Fruit fly (Drosophila melanogaster): ENCODE results near the gene CG13282.

The CG13282 gene

DNA sequence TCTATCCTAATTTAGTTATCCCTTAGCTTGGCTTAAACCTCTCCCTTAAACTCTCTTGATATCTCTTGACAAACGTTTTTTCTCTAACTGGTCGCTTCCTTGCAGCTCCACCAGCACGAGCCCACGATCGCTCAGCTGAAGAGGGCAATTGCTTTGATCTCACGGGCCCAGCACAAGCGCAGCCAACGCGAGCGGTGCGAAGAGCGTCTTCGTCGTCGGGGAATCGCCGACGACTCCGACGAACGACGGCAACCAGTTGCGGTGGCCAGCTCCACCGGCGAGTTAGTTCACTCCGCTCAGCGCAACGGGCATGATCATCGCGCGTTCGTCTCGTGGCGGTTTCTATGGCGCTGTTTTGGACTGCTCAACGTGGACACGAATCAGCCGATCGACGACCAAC is 46.6 kb upstream of the CG13282 start:
- TF ChIP-seq MTF-1 (GFP tag; optimal IDR thresholded peaks at IDR 0.05; ENCODE audit: borderline replicate concordance) (no peak), MESR4 (GFP tag; optimal IDR thresholded peaks at IDR 0.05) (no peak), luna (GFP tag; optimal IDR thresholded peaks at IDR 0.05) (no peak), CrebB (tag; optimal IDR thresholded peaks at IDR 0.05) (no peak), sob (GFP tag; IDR thresholded peaks at IDR 0.05) (peak; percentile 21; the same call in 1 of the 2 replicates), CG34422 (GFP tag; IDR thresholded peaks at IDR 0.05) (peak; percentile 16; the same call in 1 of the 3 replicates), jumu (GFP tag; optimal IDR thresholded peaks at IDR 0.05) (no peak), Eip74EF (GFP tag; optimal IDR thresholded peaks at IDR 0.05) (no peak), bbx (GFP tag; IDR thresholded peaks at IDR 0.05; ENCODE audit: partially characterized antibody) (peak; percentile 47; the same call in 1 of the 2 replicates), hkb (optimal IDR thresholded peaks at IDR 0.05) (no peak), hkb (GFP tag; IDR thresholded peaks at IDR 0.05) (peak; percentile 37; the same call in 1 of the 2 replicates), bab2 (GFP tag; optimal IDR thresholded peaks at IDR 0.05) (no peak), al (GFP tag; IDR thresholded peaks at IDR 0.05) (no peak), ems (GFP tag; optimal IDR thresholded peaks at IDR 0.05) (no peak), CG2129 (GFP tag; IDR thresholded peaks at IDR 0.05; ENCODE audit: partially characterized antibody) (no peak), NfI (GFP tag; optimal IDR thresholded peaks at IDR 0.05) (no peak), CG14014 (GFP tag; IDR thresholded peaks at IDR 0.05) (no peak; the same call in 1 of the 2 replicates), p53 (GFP tag; optimal IDR thresholded peaks at IDR 0.05) (no peak), CG3163 (GFP tag; optimal IDR thresholded peaks at IDR 0.05) (peak; percentile 85), schlank (tag; optimal IDR thresholded peaks at IDR 0.05) (no peak), CG9215 (GFP tag; IDR thresholded peaks at IDR 0.05) (no peak), CG34376 (GFP tag; optimal IDR thresholded peaks at IDR 0.05) (peak; percentile 54), CG17568 (GFP tag; optimal IDR thresholded peaks at IDR 0.05) (no peak), CG18262 (tag; optimal IDR thresholded peaks at IDR 0.05) (no peak), prd (optimal IDR thresholded peaks at IDR 0.05) (no peak), prd (GFP tag; IDR thresholded peaks at IDR 0.05) (no peak), Deaf1 (tag; optimal IDR thresholded peaks at IDR 0.05) (peak; percentile 99), NFAT (GFP tag; IDR thresholded peaks at IDR 0.05) (no peak; the same call in 1 of the 2 replicates), Trl (optimal IDR thresholded peaks at IDR 0.05) (peak; percentile 21 to 65), Trl (GFP tag; optimal IDR thresholded peaks at IDR 0.05) (peak; percentile 26), CG1832 (GFP tag; optimal IDR thresholded peaks at IDR 0.05) (no peak), lov (optimal IDR thresholded peaks at IDR 0.05) (no peak), lov (GFP tag; IDR thresholded peaks at IDR 0.05) (no peak), croc (GFP tag; conservative IDR thresholded peaks at IDR 0.05) (no peak), CG17829 (tag; optimal IDR thresholded peaks at IDR 0.05) (no peak), Med (GFP tag) (peak; percentile 90), ERR (GFP tag; optimal IDR thresholded peaks at IDR 0.05) (no peak), CG4707 (GFP tag; optimal IDR thresholded peaks at IDR 0.05) (no peak), Usf (GFP tag; optimal IDR thresholded peaks at IDR 0.05) (no peak), klu (GFP tag; IDR thresholded peaks at IDR 0.05) (no peak), sc (optimal IDR thresholded peaks at IDR 0.05) (no peak), sc (GFP tag; optimal IDR thresholded peaks at IDR 0.05) (no peak), nerfin-2 (GFP tag; IDR thresholded peaks at IDR 0.05; ENCODE audit: partially characterized antibody) (no peak), salm (tag; optimal IDR thresholded peaks at IDR 0.05) (no peak), vvl (GFP tag; IDR thresholded peaks at IDR 0.05) (0 out of 2 replicates have a peak, but pooled peaks have one; percentile 31), vfl (GFP tag; optimal IDR thresholded peaks at IDR 0.05) (no peak), CG18476 (GFP tag; optimal IDR thresholded peaks at IDR 0.05) (no peak), cas (GFP tag; IDR thresholded peaks at IDR 0.05) (no peak), CG5953 (GFP tag; IDR thresholded peaks at IDR 0.05) (no peak), CG11247 (GFP tag; IDR thresholded peaks at IDR 0.05) (no peak), CG11723 (GFP tag; optimal IDR thresholded peaks at IDR 0.05) (no peak), pan (optimal IDR thresholded peaks at IDR 0.05) (no peak), pan (GFP tag; optimal IDR thresholded peaks at IDR 0.05 in 1 of 2, IDR thresholded peaks at IDR 0.05 in 1 of 2) (no peak)
